Fruit fly (Drosophila melanogaster) whole organism, embryonic: ENCODE measurements around the gene CG4374.

ENCODE experiments used
- Awh ChIP-seq: fragments of 200-800 bp; sonication (Bioruptor generic); IDR thresholded peaks from 2 replicates; pipeline ENCODE4, ENCODE4 v1.3.6; 2022; ENCODE audit warnings: missing biosample characterization, missing genetic modification characterization
- CG10147 ChIP-seq: fragments of 200-800 bp; sonication (Bioruptor generic); optimal IDR thresholded peaks from 2 replicates; lab custom pipeline; 2019; ENCODE audit warnings: missing biosample characterization, mild to moderate bottlenecking, missing genetic modification characterization, moderate library complexity
- CG10267 ChIP-seq: fragments of 200-800 bp; sonication (Bioruptor generic); optimal IDR thresholded peaks from 2 replicates; lab custom pipeline; 2018; ENCODE audit warnings: missing biosample characterization, mild to moderate bottlenecking, missing genetic modification characterization, moderate library complexity
- CG10565 ChIP-seq: fragments of 200-800 bp; sonication (Bioruptor generic); optimal IDR thresholded peaks from 3 replicates; lab custom pipeline; 2016; ENCODE audit warnings: missing biosample characterization, mild to moderate bottlenecking, missing genetic modification characterization
- CG12744 ChIP-seq: fragments of 200-800 bp; sonication (Bioruptor generic); optimal IDR thresholded peaks from 2 replicates; lab custom pipeline; 2016; ENCODE audit warnings: missing biosample characterization, missing genetic modification characterization
- CG12769 ChIP-seq: fragments of 200-800 bp; sonication (Bioruptor generic); optimal IDR thresholded peaks from 2 replicates; lab custom pipeline; 2019; ENCODE audit warnings: missing biosample characterization, mild to moderate bottlenecking, missing genetic modification characterization, moderate library complexity
- CG13296 ChIP-seq: fragments of 200-800 bp; sonication (Bioruptor generic); optimal IDR thresholded peaks from 3 replicates; lab custom pipeline; 2018; ENCODE audit warnings: missing biosample characterization, mild to moderate bottlenecking, missing genetic modification characterization
- CG15269 ChIP-seq: fragments of 200-800 bp; sonication (Bioruptor generic); optimal IDR thresholded peaks from 2 replicates; lab custom pipeline; 2018; ENCODE audit warnings: missing biosample characterization, mild to moderate bottlenecking, missing genetic modification characterization, moderate library complexity
- CG15601 ChIP-seq: fragments of 200-800 bp; sonication (Bioruptor generic); optimal IDR thresholded peaks from 3 replicates; lab custom pipeline; 2019; ENCODE audit warnings: missing biosample characterization, mild to moderate bottlenecking, missing genetic modification characterization, moderate library complexity
- CG1603 ChIP-seq: fragments of 200-800 bp; sonication (Bioruptor generic); optimal IDR thresholded peaks from 2 replicates; lab custom pipeline; 2019; ENCODE audit warnings: missing biosample characterization, mild to moderate bottlenecking, missing genetic modification characterization, moderate library complexity
- CG17361 ChIP-seq: fragments of 200-800 bp; sonication (Bioruptor generic); IDR thresholded peaks from 3 replicates; pipeline ENCODE4 v1.3.6; 2022; ENCODE audit warnings: missing biosample characterization, missing genetic modification characterization
- CG17802 ChIP-seq: fragments of 200-800 bp; sonication (Bioruptor generic); optimal IDR thresholded peaks from 2 replicates; lab custom pipeline; 2018; ENCODE audit warnings: missing biosample characterization, mild to moderate bottlenecking, missing genetic modification characterization, moderate library complexity
- CG2712 ChIP-seq: fragments of 200-800 bp; optimal IDR thresholded peaks from 3 replicates; lab custom pipeline; 2019; ENCODE audit warnings: missing biosample characterization, mild to moderate bottlenecking, missing genetic modification characterization, moderate library complexity
- CG3065 ChIP-seq: fragments of 200-800 bp; sonication (Bioruptor generic); optimal IDR thresholded peaks from 2 replicates; lab custom pipeline; 2016; ENCODE audit warnings: missing biosample characterization, missing genetic modification characterization
- CG31224 ChIP-seq: fragments of 200-800 bp; sonication (Bioruptor generic); IDR thresholded peaks from 2 replicates; pipeline ENCODE4 v1.3.6; 2022; ENCODE audit warnings: missing biosample characterization, missing genetic modification characterization
- CG3163 ChIP-seq: fragments of 200-800 bp; sonication (Bioruptor generic); optimal IDR thresholded peaks from 3 replicates; lab custom pipeline; 2016; ENCODE audit warnings: missing biosample characterization, missing genetic modification characterization
- CG32532 ChIP-seq: fragments of 200-800 bp; sonication (Bioruptor generic); IDR thresholded peaks from 2 replicates; pipeline ENCODE4 v1.3.6; 2022; ENCODE audit warnings: missing biosample characterization, missing genetic modification characterization
- CG6683 ChIP-seq: fragments of 200-800 bp; sonication (Bioruptor generic); optimal IDR thresholded peaks from 2 replicates; lab custom pipeline; 2017; ENCODE audit warnings: missing biosample characterization, mild to moderate bottlenecking, missing genetic modification characterization, missing genetic modification reagents
- CG7839 ChIP-seq: fragments of 200-800 bp; sonication (Bioruptor generic); optimal IDR thresholded peaks from 3 replicates; lab custom pipeline; 2018; ENCODE audit warnings: missing biosample characterization, mild to moderate bottlenecking, missing genetic modification characterization, moderate library complexity
- CG7963 ChIP-seq: fragments of 200-800 bp; sonication (Bioruptor generic); IDR thresholded peaks from 3 replicates; pipeline ENCODE4 v1.3.6; 2022; ENCODE audit warnings: missing biosample characterization, missing genetic modification characterization; ENCODE audit not compliant: partially characterized antibody
- CG9797 ChIP-seq: fragments of 200-800 bp; sonication (Bioruptor generic); optimal IDR thresholded peaks from 3 replicates; lab custom pipeline; 2018; ENCODE audit warnings: missing biosample characterization, mild to moderate bottlenecking, missing genetic modification characterization
- GATAe ChIP-seq: fragments of 200-800 bp; sonication (Bioruptor generic); conservative IDR thresholded peaks from 2 replicates; pipeline ENCODE4 v1.3.6; 2022; ENCODE audit warnings: missing biosample characterization, missing genetic modification characterization
- H15 ChIP-seq: fragments of 200-800 bp; sonication (Bioruptor generic); IDR thresholded peaks from 3 replicates; pipeline ENCODE4 v1.3.6; 2022; ENCODE audit warnings: missing biosample characterization, missing genetic modification characterization
- HLH4C ChIP-seq: fragments of 200-800 bp; sonication (Bioruptor generic); IDR thresholded peaks from 3 replicates; pipeline ENCODE4 v1.3.6; 2022; ENCODE audit warnings: missing biosample characterization, missing genetic modification characterization; ENCODE audit not compliant: partially characterized antibody
- Hand ChIP-seq: fragments of 200-800 bp; sonication (Bioruptor generic); optimal IDR thresholded peaks from 2 replicates; lab custom pipeline; 2017; ENCODE audit warnings: mild to moderate bottlenecking, missing biosample characterization, missing genetic modification reagents, missing genetic modification characterization
- HmgZ ChIP-seq: fragments of 200-800 bp; sonication (Bioruptor generic); optimal IDR thresholded peaks from 2 replicates; lab custom pipeline; 2018; ENCODE audit warnings: missing biosample characterization, mild to moderate bottlenecking, missing genetic modification characterization
- Hsf ChIP-seq: fragments of 200-800 bp; sonication (Bioruptor generic); optimal IDR thresholded peaks from 3 replicates; lab custom pipeline; 2016; ENCODE audit warnings: missing biosample characterization, missing genetic modification characterization
- MESR4 ChIP-seq: fragments of 200-800 bp; sonication (Bioruptor generic); optimal IDR thresholded peaks from 2 replicates; lab custom pipeline; 2018; ENCODE audit warnings: missing biosample characterization, mild to moderate bottlenecking, missing genetic modification characterization, moderate library complexity
- Mes4 ChIP-seq: fragments of 200-800 bp; sonication (Bioruptor generic); optimal IDR thresholded peaks from 2 replicates; lab custom pipeline; 2016; ENCODE audit warnings: missing biosample characterization, missing genetic modification characterization
- Myb ChIP-seq: fragments of 200-800 bp; sonication (Bioruptor generic); optimal IDR thresholded peaks from 2 replicates; lab custom pipeline; 2016; ENCODE audit warnings: missing biosample characterization, missing genetic modification characterization
- Oaz ChIP-seq: fragments of 200-800 bp; sonication (Bioruptor generic); IDR thresholded peaks from 2 replicates; pipeline ENCODE4 v1.3.6; 2022; ENCODE audit warnings: missing biosample characterization, missing genetic modification characterization
- PHDP ChIP-seq: fragments of 200-800 bp; sonication (Bioruptor generic); optimal IDR thresholded peaks from 3 replicates; lab custom pipeline; 2018; ENCODE audit warnings: missing biosample characterization, mild to moderate bottlenecking, missing genetic modification characterization, moderate library complexity
- Rfx ChIP-seq: fragments of 200-800 bp; sonication (Bioruptor generic); IDR thresholded peaks from 2 replicates; pipeline ENCODE4 v1.3.6; 2022; ENCODE audit warnings: missing biosample characterization, missing genetic modification characterization
- ap ChIP-seq: fragments of 200-800 bp; sonication (Bioruptor generic); IDR thresholded peaks from 2 replicates; pipeline ENCODE4 v1.3.6; 2022; ENCODE audit warnings: missing biosample characterization, missing genetic modification characterization
- br ChIP-seq: fragments of >200 bp; optimal IDR thresholded peaks from 2 replicates; lab custom pipeline; 2017
- chn ChIP-seq: fragments of 200-800 bp; sonication (Bioruptor generic); optimal IDR thresholded peaks from 2 replicates; lab custom pipeline; 2016; ENCODE audit warnings: missing biosample characterization, missing genetic modification characterization
- dimm ChIP-seq: fragments of 200-800 bp; sonication (Bioruptor generic); IDR thresholded peaks from 2 replicates; pipeline ENCODE4 v1.3.6; 2022; ENCODE audit warnings: missing biosample characterization, missing genetic modification characterization
- dmrt11E ChIP-seq: fragments of 200-800 bp; sonication (Bioruptor generic); optimal IDR thresholded peaks from 3 replicates; lab custom pipeline; 2018; ENCODE audit warnings: missing biosample characterization, mild to moderate bottlenecking, missing genetic modification characterization, moderate library complexity
- fd102C ChIP-seq: fragments of 200-800 bp; sonication (Bioruptor generic); optimal IDR thresholded peaks from 2 replicates; lab custom pipeline; 2018; ENCODE audit warnings: missing biosample characterization, mild to moderate bottlenecking, missing genetic modification characterization, moderate library complexity
- fd64A ChIP-seq: fragments of 200-800 bp; sonication (Bioruptor generic); optimal IDR thresholded peaks from 3 replicates; lab custom pipeline; 2018; ENCODE audit warnings: missing biosample characterization, mild to moderate bottlenecking, missing genetic modification characterization
- ind ChIP-seq: fragments of 200-800 bp; sonication (Bioruptor generic); optimal IDR thresholded peaks from 3 replicates; lab custom pipeline; 2016; ENCODE audit warnings: missing biosample characterization, missing genetic modification characterization
- nerfin-1 ChIP-seq: fragments of 200-800 bp; sonication (Bioruptor generic); optimal IDR thresholded peaks from 3 replicates; lab custom pipeline; 2019; ENCODE audit warnings: missing biosample characterization, mild to moderate bottlenecking, missing genetic modification characterization, moderate library complexity
- nom ChIP-seq: fragments of 200-800 bp; sonication (Bioruptor generic); optimal IDR thresholded peaks from 2 replicates; lab custom pipeline; 2017; ENCODE audit warnings: missing biosample characterization, missing genetic modification characterization, mild to moderate bottlenecking, moderate library complexity, missing genetic modification reagents
- pan ChIP-seq, 4 experiments: fragments of >200 bp in 3 of 4; fragments of 200-800 bp in 1 of 4; sonication (Bioruptor generic) in 1 of 4; optimal IDR thresholded peaks in 3 of 4; IDR thresholded peaks in 1 of 4; 2 replicates each; pipeline versions ENCODE4 v1.3.6 to Lab custom; 2017 to 2022; ENCODE audit warnings: missing biosample characterization in 2 of 4, missing genetic modification characterization in 2 of 4, mixed read lengths in 1 of 4
- phol ChIP-seq: fragments of 200-800 bp; sonication (Bioruptor generic); optimal IDR thresholded peaks from 3 replicates; lab custom pipeline; 2018; ENCODE audit warnings: missing biosample characterization, mild to moderate bottlenecking, missing genetic modification characterization, moderate library complexity
- prd ChIP-seq, 3 experiments: fragments of >200 bp in 2 of 3; fragments of 200-800 bp in 1 of 3; sonication (Bioruptor generic) in 1 of 3; optimal IDR thresholded peaks in 2 of 3; IDR thresholded peaks in 1 of 3; 2 replicates in 2 of 3; 3 replicates in 1 of 3; pipeline versions ENCODE4 v1.3.6 to Lab custom; 2017 to 2022; ENCODE audit warnings: missing biosample characterization in 1 of 3, missing genetic modification characterization in 1 of 3
- sd ChIP-seq: fragments of 200-800 bp; sonication (Bioruptor generic); optimal IDR thresholded peaks from 3 replicates; lab custom pipeline; 2018; ENCODE audit warnings: missing biosample characterization, mild to moderate bottlenecking, missing genetic modification characterization, moderate library complexity
- shn ChIP-seq: fragments of 200-800 bp; sonication (Bioruptor generic); optimal IDR thresholded peaks from 3 replicates; lab custom pipeline; 2016; ENCODE audit warnings: missing biosample characterization, missing genetic modification characterization
- vvl ChIP-seq: fragments of 200-800 bp; sonication (Bioruptor generic); IDR thresholded peaks from 2 replicates; pipeline ENCODE4 v1.3.6; 2022; ENCODE audit warnings: missing biosample characterization, missing genetic modification characterization

The CG4374 gene

dm6 chr3R:23386907-23387306 is 85.2 kb downstream of the CG4374 start (continued):
- TF ChIP-seq fd102C (GFP tag; lab: Kevin White, UChicago): no peak
- TF ChIP-seq CG10565 (GFP tag; lab: Kevin White, UChicago): no peak
- no peak for TF ChIP-seq CG12744 (GFP tag; lab: Kevin White, UChicago)
- TF ChIP-seq HLH4C (GFP tag; lab: Robert Waterston, UW): no peak
- no peak for TF ChIP-seq Hand (GFP tag; lab: Kevin White, UChicago)
- peak; percentile 22 for TF ChIP-seq Mes4 (GFP tag; lab: Kevin White, UChicago)
- TF ChIP-seq shn (GFP tag; lab: Kevin White, UChicago): no peak
- TF ChIP-seq ind (GFP tag; lab: Kevin White, UChicago): peak; percentile 19
- peak; percentile 80 for TF ChIP-seq CG1603 (tag; lab: Kevin White, UChicago)
- no peak for TF ChIP-seq nom (GFP tag; lab: Kevin White, UChicago)
- TF ChIP-seq Rfx (GFP tag; lab: Robert Waterston, UW): no peak
- peak; percentile 42 for TF ChIP-seq CG15269 (tag; lab: Kevin White, UChicago)
- TF ChIP-seq PHDP (tag; lab: Kevin White, UChicago): peak; percentile 52
- no peak for TF ChIP-seq MESR4 (GFP tag; lab: Kevin White, UChicago)
- TF ChIP-seq prd (optimal IDR thresholded peaks at IDR 0.05; lab: Kevin White, UChicago): no peak
- peak; percentile 67; the same call in 2 of the 3 replicates for TF ChIP-seq prd (GFP tag; IDR thresholded peaks at IDR 0.05; lab: Robert Waterston, UW)
- TF ChIP-seq pan (optimal IDR thresholded peaks at IDR 0.05; lab: Kevin White, UChicago): no peak
- peak in 1 of 2 experiments; percentile 13 for TF ChIP-seq pan (GFP tag; optimal IDR thresholded peaks at IDR 0.05 in 1 of 2, IDR thresholded peaks at IDR 0.05 in 1 of 2)
- no peak for TF ChIP-seq CG10147
- no peak for TF ChIP-seq CG13296 (GFP tag; lab: Kevin White, UChicago)
- TF ChIP-seq Oaz: peak; percentile 32; the same call in 1 of the 2 replicates
- TF ChIP-seq CG6683: no peak
- TF ChIP-seq CG9797 (GFP tag; lab: Kevin White, UChicago): no peak
- TF ChIP-seq CG7963 (GFP tag; lab: Robert Waterston, UW): no peak
- TF ChIP-seq H15 (GFP tag; lab: Robert Waterston, UW): 0 out of 3 replicates have a peak, but pooled peaks have one; percentile 37
- TF ChIP-seq phol: peak; percentile 74
- peak; percentile 53 for TF ChIP-seq dmrt11E (tag; lab: Kevin White, UChicago)
- TF ChIP-seq CG17802: peak; percentile 24
- no peak; the same call in 2 of the 3 replicates for TF ChIP-seq CG17361 (GFP tag; lab: Robert Waterston, UW)
- peak; percentile 51; the same call in 1 of the 2 replicates for TF ChIP-seq vvl
- peak; percentile 51 for TF ChIP-seq CG2712 (tag; lab: Kevin White, UChicago)
- TF ChIP-seq HmgZ (tag; lab: Kevin White, UChicago): no peak
- TF ChIP-seq sd (tag; lab: Kevin White, UChicago): no peak
- peak; percentile 25 for TF ChIP-seq nerfin-1 (tag; lab: Kevin White, UChicago)
- TF ChIP-seq ap (GFP tag; lab: Robert Waterston, UW): peak; percentile 55
- TF ChIP-seq br (lab: Kevin White, UChicago): no peak
- no peak for TF ChIP-seq CG3163 (GFP tag; lab: Kevin White, UChicago)
- TF ChIP-seq Myb (GFP tag; lab: Kevin White, UChicago): no peak
- peak; percentile 50 for TF ChIP-seq CG7839
- TF ChIP-seq CG32532 (GFP tag; lab: Robert Waterston, UW): no peak
- peak; percentile 19 for TF ChIP-seq CG12769 (tag; lab: Kevin White, UChicago)
- 0 out of 2 replicates have a peak, but pooled peaks have one; percentile 7 for TF ChIP-seq dimm (GFP tag; lab: Robert Waterston, UW)
- peak; percentile 44 for TF ChIP-seq CG10267 (tag; lab: Kevin White, UChicago)
- TF ChIP-seq CG3065: no peak
- TF ChIP-seq CG15601 (tag; lab: Kevin White, UChicago): no peak
- TF ChIP-seq CG31224 (GFP tag; lab: Robert Waterston, UW): no peak
- peak; percentile 36; the same call in 1 of the 2 replicates for TF ChIP-seq Awh (GFP tag; lab: Robert Waterston, UW)
- peak; percentile 31 for TF ChIP-seq Hsf
- TF ChIP-seq GATAe (GFP tag; lab: Robert Waterston, UW): no peak
- no peak for TF ChIP-seq fd64A
- TF ChIP-seq chn (GFP tag; lab: Kevin White, UChicago): peak; percentile 17
